Worm (Caenorhabditis elegans) whole organism, midembryonic: ENCODE results near the gene srv-3.

Experiments used
- T22C8.4 ChIP-seq: fragments of 200-800 bp; sonication (Bioruptor generic); IDR thresholded peaks from 2 replicates; pipeline ENCODE4 v1.3.6; 2022; ENCODE audit warnings: missing genetic modification characterization, missing compliant biosample characterization
- cog-1 ChIP-seq: sonication (generic microtip); optimal IDR thresholded peaks from 2 replicates; lab custom pipeline; 2016; ENCODE audit warnings: missing genetic modification characterization, missing compliant biosample characterization
- flt-1 ChIP-seq: fragments of 200-800 bp; sonication (Bioruptor generic); IDR thresholded peaks from 2 replicates; pipeline ENCODE4 v1.3.6; 2022; ENCODE audit warnings: missing genetic modification characterization, missing compliant biosample characterization
- klf-2 ChIP-seq: fragments of 200-800 bp; sonication (Bioruptor generic); conservative IDR thresholded peaks from 2 replicates; pipeline ENCODE4 v1.3.6; 2022; ENCODE audit warnings: missing genetic modification reagents, missing genetic modification characterization, missing compliant biosample characterization
- med-1 ChIP-seq: sonication (generic microtip); optimal IDR thresholded peaks from 2 replicates; lab custom pipeline; 2017; ENCODE audit warnings: missing genetic modification characterization, mild to moderate bottlenecking, missing compliant biosample characterization, antibody characterized with exemption, missing genetic modification reagents; ENCODE audit not compliant: insufficient read depth
- ref-1 ChIP-seq: fragments of 200-800 bp; sonication (Bioruptor generic); conservative IDR thresholded peaks from 2 replicates; pipeline ENCODE4 v1.3.6; 2022; ENCODE audit warnings: missing genetic modification reagents, missing genetic modification characterization, missing compliant biosample characterization
- tab-1 ChIP-seq: fragments of 200-800 bp; sonication (Bioruptor generic); IDR thresholded peaks from 2 replicates; pipeline ENCODE4 v1.3.6; 2022; ENCODE audit warnings: missing genetic modification characterization, missing compliant biosample characterization
- ztf-23 ChIP-seq: fragments of 200-800 bp; sonication (Bioruptor generic); IDR thresholded peaks from 2 replicates; pipeline ENCODE4 v1.3.6; 2022; ENCODE audit warnings: missing genetic modification reagents, missing genetic modification characterization, missing compliant biosample characterization
- ztf-29 ChIP-seq: fragments of 200-800 bp; sonication (Bioruptor generic); IDR thresholded peaks from 2 replicates; pipeline ENCODE4 v1.3.6; 2022; ENCODE audit warnings: missing genetic modification reagents, missing genetic modification characterization, missing compliant biosample characterization

srv-3 gene

ce11 chrV:19708849-19709248 is at the start of gene srv-3:
TSS of gene srv-3 (minus strand) at chrV:19708949.
- TF ChIP-seq med-1 (GFP tag; lab: Kevin White, UChicago) (no peak), flt-1 (GFP tag; lab: Robert Waterston, UW) (no peak), ztf-29 (no peak), ztf-23 (GFP tag; lab: Robert Waterston, UW) (no peak), ref-1 (no peak)

ce11 chrV:19756253-19756652 is 47.5 kb upstream of the srv-3 start, which contains the start of gene W04E12.9:
TSS of gene W04E12.9 (plus strand) at chrV:19756553.
- TF ChIP-seq ztf-29 (no peak), T22C8.4 (GFP tag; lab: Robert Waterston, UW) (no peak), cog-1 (no peak), tab-1 (GFP tag; lab: Robert Waterston, UW) (no peak), klf-2 (no peak), ztf-23 (GFP tag; lab: Robert Waterston, UW) (no peak)

- no peak for TF ChIP-seq med-1 (GFP tag; lab: Kevin White, UChicago)
- TF ChIP-seq ztf-23 (GFP tag; lab: Robert Waterston, UW) = no peak
- no peak for TF ChIP-seq ref-1
- no peak for TF ChIP-seq ztf-29
- TF ChIP-seq klf-2 = no peak
- TF ChIP-seq T22C8.4 (GFP tag; lab: Robert Waterston, UW) = no peak
- no peak for TF ChIP-seq cog-1
Observed at ce11 chrV:19755260-19755659, 46.5 kb upstream of the srv-3 start, which contains the start of gene clec-50. TSS of gene clec-50 (minus strand) at chrV:19755368.

- TF ChIP-seq ztf-29 = no peak
- no peak for TF ChIP-seq tab-1 (GFP tag; lab: Robert Waterston, UW)
- TF ChIP-seq klf-2 = no peak
- TF ChIP-seq med-1 (GFP tag; lab: Kevin White, UChicago) = no peak
- no peak for TF ChIP-seq flt-1 (GFP tag; lab: Robert Waterston, UW)
- TF ChIP-seq T22C8.4 (GFP tag; lab: Robert Waterston, UW) = no peak
Observed at ce11 chrV:19754331-19754730, 45.6 kb upstream of the srv-3 start.

- TF ChIP-seq ref-1 (no peak), T22C8.4 (GFP tag; lab: Robert Waterston, UW) (no peak), klf-2 (no peak), flt-1 (GFP tag; lab: Robert Waterston, UW) (no peak), med-1 (GFP tag; lab: Kevin White, UChicago) (no peak), tab-1 (GFP tag; lab: Robert Waterston, UW) (no peak), ztf-29 (no peak), cog-1 (no peak), ztf-23 (GFP tag; lab: Robert Waterston, UW) (no peak)
Observed at ce11 chrV:19752879-19753278, 44.1 kb upstream of the srv-3 start.

ce11 chrV:19751124-19751523 is 42.4 kb upstream of the srv-3 start, which contains the start of gene clec-49:
TSS of gene clec-49 (minus strand) at chrV:19751226.
- no peak for TF ChIP-seq klf-2
- TF ChIP-seq flt-1 (GFP tag; lab: Robert Waterston, UW) = no peak
- TF ChIP-seq ztf-23 (GFP tag; lab: Robert Waterston, UW) = no peak
- no peak for TF ChIP-seq tab-1 (GFP tag; lab: Robert Waterston, UW)

ce11 chrV:19747144-19747543 is 38.4 kb upstream of the srv-3 start:
- no peak for TF ChIP-seq flt-1 (GFP tag; lab: Robert Waterston, UW)
- no peak for TF ChIP-seq ztf-29
- no peak for TF ChIP-seq T22C8.4 (GFP tag; lab: Robert Waterston, UW)
- TF ChIP-seq med-1 (GFP tag; lab: Kevin White, UChicago) = no peak
- TF ChIP-seq ztf-23 (GFP tag; lab: Robert Waterston, UW) = no peak
- TF ChIP-seq tab-1 (GFP tag; lab: Robert Waterston, UW) = no peak

ce11 chrV:19745852-19746251 is 37.1 kb upstream of the srv-3 start, which contains the start of gene W04E12.5:
TSS of gene W04E12.5 (plus strand) at chrV:19746152.
- TF ChIP-seq klf-2 = no peak
- TF ChIP-seq ztf-29 = no peak
- no peak for TF ChIP-seq med-1 (GFP tag; lab: Kevin White, UChicago)
- no peak for TF ChIP-seq ztf-23 (GFP tag; lab: Robert Waterston, UW)
- no peak for TF ChIP-seq flt-1 (GFP tag; lab: Robert Waterston, UW)
- no peak for TF ChIP-seq cog-1
- TF ChIP-seq T22C8.4 (GFP tag; lab: Robert Waterston, UW) = no peak
- no peak for TF ChIP-seq ref-1
- no peak for TF ChIP-seq tab-1 (GFP tag; lab: Robert Waterston, UW)

ce11 chrV:19744210-19744609 is 35.5 kb upstream of the srv-3 start:
- TF ChIP-seq T22C8.4 (GFP tag; lab: Robert Waterston, UW) = peak; percentile 59; the same call in 1 of the 2 replicates
- no peak for TF ChIP-seq flt-1 (GFP tag; lab: Robert Waterston, UW)
- no peak for TF ChIP-seq med-1 (GFP tag; lab: Kevin White, UChicago)

ce11 chrV:19743794-19744193 is 35.0 kb upstream of the srv-3 start:
- TF ChIP-seq tab-1 (GFP tag; lab: Robert Waterston, UW) (no peak), ztf-23 (GFP tag; lab: Robert Waterston, UW) (no peak), cog-1 (no peak), klf-2 (no peak), ztf-29 (no peak), med-1 (GFP tag; lab: Kevin White, UChicago) (no peak), flt-1 (GFP tag; lab: Robert Waterston, UW) (no peak), ref-1 (no peak), T22C8.4 (GFP tag; lab: Robert Waterston, UW) (no peak)

ce11 chrV:19743305-19743704 is 34.6 kb upstream of the srv-3 start, which contains the start of gene W04E12.4:
TSS of gene W04E12.4 (plus strand) at chrV:19743605.
- TF ChIP-seq tab-1 (GFP tag; lab: Robert Waterston, UW) (no peak), ztf-23 (GFP tag; lab: Robert Waterston, UW) (no peak), T22C8.4 (GFP tag; lab: Robert Waterston, UW) (no peak), med-1 (GFP tag; lab: Kevin White, UChicago) (no peak), flt-1 (GFP tag; lab: Robert Waterston, UW) (no peak), cog-1 (no peak), ztf-29 (no peak), klf-2 (no peak), ref-1 (no peak)
